Fruit fly (Drosophila melanogaster) whole organism, embryonic: Measurements from ENCODE around the gene CG3009.

Source experiments
- Antp ChIP-seq: fragments of 200-800 bp; sonication (Bioruptor generic); optimal IDR thresholded peaks from 3 replicates; lab custom pipeline; 2016; ENCODE audit warnings: missing biosample characterization, missing genetic modification characterization
- Asciz ChIP-seq: fragments of 200-800 bp; sonication (Bioruptor generic); optimal IDR thresholded peaks from 2 replicates; lab custom pipeline; 2017; ENCODE audit warnings: missing biosample characterization, mild to moderate bottlenecking, missing genetic modification characterization, missing genetic modification reagents
- Blimp-1 ChIP-seq: fragments of 200-800 bp; sonication (Bioruptor generic); optimal IDR thresholded peaks from 3 replicates; lab custom pipeline; 2018; ENCODE audit warnings: missing biosample characterization, missing genetic modification characterization, mild to moderate bottlenecking, moderate library complexity, missing genetic modification reagents
- Bteb2 ChIP-seq: fragments of 200-800 bp; sonication (Bioruptor generic); optimal IDR thresholded peaks from 2 replicates; lab custom pipeline; 2016; ENCODE audit warnings: missing biosample characterization, missing genetic modification characterization
- CG10147 ChIP-seq: fragments of 200-800 bp; sonication (Bioruptor generic); optimal IDR thresholded peaks from 2 replicates; lab custom pipeline; 2019; ENCODE audit warnings: missing biosample characterization, mild to moderate bottlenecking, missing genetic modification characterization, moderate library complexity
- CG10431 ChIP-seq: fragments of 200-800 bp; sonication (Bioruptor generic); optimal IDR thresholded peaks from 3 replicates; lab custom pipeline; 2018; ENCODE audit warnings: missing biosample characterization, mild to moderate bottlenecking, missing genetic modification characterization
- CG11504 ChIP-seq: fragments of 200-800 bp; sonication (Bioruptor generic); optimal IDR thresholded peaks from 3 replicates; lab custom pipeline; 2019; ENCODE audit warnings: missing biosample characterization, mild to moderate bottlenecking, missing genetic modification characterization, moderate library complexity
- CG11560 ChIP-seq: fragments of 200-800 bp; sonication (Bioruptor generic); IDR thresholded peaks from 3 replicates; pipeline ENCODE4 v1.3.6; 2022; ENCODE audit warnings: missing biosample characterization, missing genetic modification characterization
- CG13123 ChIP-seq: fragments of 200-800 bp; sonication (Bioruptor generic); optimal IDR thresholded peaks from 2 replicates; lab custom pipeline; 2016; ENCODE audit warnings: missing biosample characterization, missing genetic modification characterization
- CG13894 ChIP-seq: fragments of 200-800 bp; sonication (Bioruptor generic); optimal IDR thresholded peaks from 3 replicates; lab custom pipeline; 2018; ENCODE audit warnings: missing biosample characterization, mild to moderate bottlenecking, missing genetic modification characterization, moderate library complexity
- CG14441 ChIP-seq: fragments of 200-800 bp; sonication (Bioruptor generic); IDR thresholded peaks from 2 replicates; pipeline ENCODE4 v1.3.6; 2022; ENCODE audit warnings: missing biosample characterization, missing genetic modification characterization
- CG14667 ChIP-seq: fragments of 200-800 bp; sonication (Bioruptor generic); IDR thresholded peaks from 2 replicates; pipeline ENCODE4 v1.3.6; 2022; ENCODE audit warnings: missing biosample characterization, missing genetic modification characterization
- CG14710 ChIP-seq: fragments of 200-800 bp; sonication (Bioruptor generic); optimal IDR thresholded peaks from 3 replicates; lab custom pipeline; 2019; ENCODE audit warnings: missing biosample characterization, mild to moderate bottlenecking, missing genetic modification characterization, moderate library complexity
- CG15514 ChIP-seq: fragments of 200-800 bp; sonication (Bioruptor generic); optimal IDR thresholded peaks from 3 replicates; lab custom pipeline; 2017; ENCODE audit warnings: missing biosample characterization, missing genetic modification characterization, mild to moderate bottlenecking, moderate library complexity, missing genetic modification reagents
- CG15601 ChIP-seq: fragments of 200-800 bp; sonication (Bioruptor generic); optimal IDR thresholded peaks from 3 replicates; lab custom pipeline; 2019; ENCODE audit warnings: missing biosample characterization, mild to moderate bottlenecking, missing genetic modification characterization, moderate library complexity
- CG2889 ChIP-seq: fragments of 200-800 bp; sonication (Bioruptor generic); IDR thresholded peaks from 3 replicates; pipeline ENCODE4 v1.3.6; 2022; ENCODE audit warnings: missing biosample characterization, missing genetic modification characterization
- CG31441 ChIP-seq: fragments of 200-800 bp; sonication (Bioruptor generic); IDR thresholded peaks from 2 replicates; pipeline ENCODE4 v1.3.6; 2022; ENCODE audit warnings: missing biosample characterization, missing genetic modification characterization
- CG33213 ChIP-seq: fragments of 200-800 bp; sonication (Bioruptor generic); optimal IDR thresholded peaks from 3 replicates; lab custom pipeline; 2016; ENCODE audit warnings: missing biosample characterization, missing genetic modification characterization
- CG4707 ChIP-seq: fragments of 200-800 bp; sonication (Bioruptor generic); optimal IDR thresholded peaks from 2 replicates; lab custom pipeline; 2018; ENCODE audit warnings: missing biosample characterization, mild to moderate bottlenecking, missing genetic modification characterization, moderate library complexity
- CG6683 ChIP-seq: fragments of 200-800 bp; sonication (Bioruptor generic); optimal IDR thresholded peaks from 2 replicates; lab custom pipeline; 2017; ENCODE audit warnings: missing biosample characterization, mild to moderate bottlenecking, missing genetic modification characterization, missing genetic modification reagents
- CG7928 ChIP-seq: fragments of 200-800 bp; sonication (Bioruptor generic); optimal IDR thresholded peaks from 2 replicates; lab custom pipeline; 2017; ENCODE audit warnings: missing biosample characterization, mild to moderate bottlenecking, missing genetic modification characterization
- CG8290 ChIP-seq, 3 experiments: fragments of 200-800 bp; sonication (Bioruptor generic); optimal IDR thresholded peaks; 2 replicates each; lab custom pipeline; 2016 to 2019; ENCODE audit warnings: missing biosample characterization in 3 of 3, missing genetic modification characterization in 3 of 3, mild to moderate bottlenecking in 2 of 3, moderate library complexity in 1 of 3
- CG9876 ChIP-seq: fragments of 200-800 bp; sonication (Bioruptor generic); optimal IDR thresholded peaks from 2 replicates; lab custom pipeline; 2016; ENCODE audit warnings: missing biosample characterization, missing genetic modification characterization
- D ChIP-seq, 2 experiments: fragments of 200-800 bp in 1 of 2; fragments of >200 bp in 1 of 2; sonication (Bioruptor generic) in 1 of 2; optimal IDR thresholded peaks; 2 replicates in 1 of 2; 3 replicates in 1 of 2; lab custom pipeline; 2017; ENCODE audit warnings: mild to moderate bottlenecking in 1 of 2, missing biosample characterization in 1 of 2, missing genetic modification characterization in 1 of 2, missing genetic modification reagents in 1 of 2
- Dref ChIP-seq: fragments of 200-800 bp; sonication (Bioruptor generic); IDR thresholded peaks from 2 replicates; pipeline ENCODE4 v1.3.6; 2022; ENCODE audit warnings: missing biosample characterization, missing genetic modification characterization
- HLH54F ChIP-seq: fragments of 200-800 bp; sonication (Bioruptor generic); optimal IDR thresholded peaks from 3 replicates; lab custom pipeline; 2016; ENCODE audit warnings: missing biosample characterization, missing genetic modification characterization
- Max ChIP-seq: fragments of 200-800 bp; sonication (Bioruptor generic); optimal IDR thresholded peaks from 2 replicates; lab custom pipeline; 2016; ENCODE audit warnings: missing biosample characterization, mild to moderate bottlenecking, missing genetic modification characterization
- NK7.1 ChIP-seq: fragments of 200-800 bp; sonication (Bioruptor generic); optimal IDR thresholded peaks from 3 replicates; lab custom pipeline; 2016; ENCODE audit warnings: missing biosample characterization, missing genetic modification characterization
- Oaz ChIP-seq: fragments of 200-800 bp; sonication (Bioruptor generic); IDR thresholded peaks from 2 replicates; pipeline ENCODE4 v1.3.6; 2022; ENCODE audit warnings: missing biosample characterization, missing genetic modification characterization
- chinmo ChIP-seq: fragments of 200-800 bp; sonication (Bioruptor generic); IDR thresholded peaks from 4 replicates; pipeline ENCODE4 v1.3.6; 2022; ENCODE audit warnings: missing biosample characterization, missing genetic modification characterization; ENCODE audit not compliant: partially characterized antibody
- da ChIP-seq: fragments of 200-800 bp; sonication (Bioruptor generic); optimal IDR thresholded peaks from 2 replicates; lab custom pipeline; 2016; ENCODE audit warnings: missing biosample characterization, missing genetic modification characterization
- emc ChIP-seq: fragments of 200-800 bp; sonication (Bioruptor generic); optimal IDR thresholded peaks from 2 replicates; lab custom pipeline; 2016; ENCODE audit warnings: missing biosample characterization, missing genetic modification characterization
- fd3F ChIP-seq: fragments of 200-800 bp; sonication (Bioruptor generic); optimal IDR thresholded peaks from 2 replicates; lab custom pipeline; 2018; ENCODE audit warnings: missing biosample characterization, mild to moderate bottlenecking, missing genetic modification characterization, moderate library complexity
- ftz-f1 ChIP-seq: fragments of 200-800 bp; sonication (Bioruptor generic); optimal IDR thresholded peaks from 2 replicates; lab custom pipeline; 2016; ENCODE audit warnings: missing biosample characterization, missing genetic modification characterization
- klu ChIP-seq: fragments of 200-800 bp; sonication (Bioruptor generic); IDR thresholded peaks from 2 replicates; pipeline ENCODE4 v1.3.6; 2022; ENCODE audit warnings: missing biosample characterization, missing genetic modification characterization
- nau ChIP-seq: fragments of 200-800 bp; sonication (Bioruptor generic); optimal IDR thresholded peaks from 3 replicates; lab custom pipeline; 2017; ENCODE audit warnings: missing biosample characterization, mild to moderate bottlenecking, missing genetic modification characterization, missing genetic modification reagents
- pfk ChIP-seq: fragments of 200-800 bp; sonication (Bioruptor generic); optimal IDR thresholded peaks from 2 replicates; lab custom pipeline; 2018; ENCODE audit warnings: missing biosample characterization, mild to moderate bottlenecking, missing genetic modification characterization, moderate library complexity
- pita ChIP-seq: fragments of 200-800 bp; sonication (Bioruptor generic); optimal IDR thresholded peaks from 2 replicates; lab custom pipeline; 2017; ENCODE audit warnings: missing biosample characterization, mild to moderate bottlenecking, missing genetic modification characterization
- pnt ChIP-seq: fragments of 200-800 bp; sonication (Bioruptor generic); optimal IDR thresholded peaks from 3 replicates; lab custom pipeline; 2016; ENCODE audit warnings: missing biosample characterization, missing genetic modification characterization
- sc ChIP-seq, 3 experiments: fragments of >200 bp in 2 of 3; fragments of 200-800 bp in 1 of 3; sonication (Bioruptor generic) in 1 of 3; optimal IDR thresholded peaks; 2 replicates in 2 of 3; 3 replicates in 1 of 3; lab custom pipeline; 2017; ENCODE audit warnings: mild to moderate bottlenecking in 1 of 3, missing biosample characterization in 1 of 3, missing genetic modification characterization in 1 of 3, missing genetic modification reagents in 1 of 3
- stwl ChIP-seq: fragments of 200-800 bp; sonication (Bioruptor generic); optimal IDR thresholded peaks from 3 replicates; lab custom pipeline; 2018; ENCODE audit warnings: missing biosample characterization, mild to moderate bottlenecking, missing genetic modification characterization, moderate library complexity
- tio ChIP-seq: fragments of 200-800 bp; sonication (Bioruptor generic); optimal IDR thresholded peaks from 2 replicates; lab custom pipeline; 2017; ENCODE audit warnings: missing biosample characterization, missing genetic modification characterization, inconsistent platforms
- tll ChIP-seq, 2 experiments: fragments of 200-800 bp in 1 of 2; fragments of >200 bp in 1 of 2; sonication (Bioruptor generic) in 1 of 2; optimal IDR thresholded peaks; 2 replicates each; lab custom pipeline; 2017 to 2019; ENCODE audit warnings: missing biosample characterization in 2 of 2, missing genetic modification characterization in 2 of 2, mild to moderate bottlenecking in 1 of 2, moderate library complexity in 1 of 2
- ttk ChIP-seq: fragments of 200-800 bp; sonication (Bioruptor generic); IDR thresholded peaks from 2 replicates; pipeline ENCODE4 v2.1.2; 2022; ENCODE audit warnings: missing biosample characterization, missing genetic modification characterization
- unc-4 ChIP-seq: fragments of 200-800 bp; sonication (Bioruptor generic); IDR thresholded peaks from 2 replicates; pipeline ENCODE4 v1.3.6; 2022; ENCODE audit warnings: missing biosample characterization, missing genetic modification characterization; ENCODE audit not compliant: partially characterized antibody
- vfl ChIP-seq: fragments of 200-800 bp; sonication (Bioruptor generic); optimal IDR thresholded peaks from 2 replicates; lab custom pipeline; 2016; ENCODE audit warnings: missing biosample characterization, missing genetic modification characterization
- zfh2 ChIP-seq: fragments of 200-800 bp; sonication (Bioruptor generic); optimal IDR thresholded peaks from 2 replicates; lab custom pipeline; 2016; ENCODE audit warnings: missing biosample characterization, missing genetic modification characterization

CG3009 gene

DNA sequence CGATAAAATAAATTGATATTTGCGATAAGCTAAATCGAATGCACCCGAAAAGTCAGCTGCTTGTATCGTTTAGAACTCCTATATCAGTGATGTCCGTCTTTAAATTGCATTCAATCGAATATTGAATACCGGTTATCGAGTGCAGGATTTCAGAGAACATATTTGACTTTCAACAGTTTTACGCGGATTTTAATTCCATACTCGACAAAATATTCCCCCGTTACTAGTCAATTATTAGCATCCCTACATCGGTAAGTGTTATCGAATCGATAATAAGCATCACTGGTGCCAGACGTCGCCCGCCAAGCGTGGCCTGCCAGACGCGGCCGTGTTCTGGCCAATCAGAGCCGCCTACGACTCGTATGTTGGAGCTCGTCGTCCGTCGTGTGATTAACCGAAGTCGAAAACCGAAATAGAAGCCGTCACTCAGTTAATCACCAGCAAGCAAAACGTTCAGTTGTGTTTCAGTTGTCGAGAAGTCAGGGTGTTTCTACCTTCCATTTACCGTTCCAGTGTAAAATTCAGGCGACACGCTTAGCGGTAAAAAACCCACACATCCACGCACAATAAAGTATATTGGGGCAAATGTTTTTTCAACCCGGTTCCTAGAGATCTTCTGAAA, 21.4 kb upstream of the CG3009 start, which contains the start of gene ctp (continued):
- TF ChIP-seq ttk = no peak
- TF ChIP-seq ftz-f1 = peak; percentile 14
- TF ChIP-seq stwl (tag; lab: Kevin White, UChicago) = peak; percentile 97
- peak; percentile 49 for TF ChIP-seq CG14710 (tag; lab: Kevin White, UChicago)
- TF ChIP-seq vfl = peak; percentile 40
- TF ChIP-seq CG10431 (GFP tag; lab: Kevin White, UChicago) = peak; percentile 9
- peak; percentile 19 for TF ChIP-seq Blimp-1 (GFP tag; lab: Kevin White, UChicago)
- peak; percentile 36; the same call in 1 of the 2 replicates for TF ChIP-seq klu (GFP tag; lab: Robert Waterston, UW)
- TF ChIP-seq CG31441 (GFP tag; lab: Robert Waterston, UW) = peak; percentile 47; the same call in 1 of the 2 replicates
- no peak for TF ChIP-seq tio
- TF ChIP-seq Dref (GFP tag; lab: Robert Waterston, UW) = peak; percentile 67
- TF ChIP-seq CG8290 (GFP tag; optimal IDR thresholded peaks at IDR 0.05; lab: Kevin White, UChicago) = peak; percentile 95
- peak; percentile 90 to 93 for TF ChIP-seq CG8290 (tag; optimal IDR thresholded peaks at IDR 0.05; lab: Kevin White, UChicago)
- TF ChIP-seq CG15514 (GFP tag; lab: Kevin White, UChicago) = peak; percentile 46
- no peak for TF ChIP-seq D (optimal IDR thresholded peaks at IDR 0.05; lab: Kevin White, UChicago)
- TF ChIP-seq D (GFP tag; optimal IDR thresholded peaks at IDR 0.05; lab: Kevin White, UChicago) = no peak
- no peak for TF ChIP-seq Oaz (GFP tag; lab: Robert Waterston, UW)
- peak; percentile 23 for TF ChIP-seq CG33213 (GFP tag; lab: Kevin White, UChicago)
- TF ChIP-seq CG14441 (GFP tag; lab: Robert Waterston, UW) = no peak; the same call in 1 of the 2 replicates
- no peak for TF ChIP-seq Max (GFP tag; lab: Kevin White, UChicago)
- no peak for TF ChIP-seq emc
- TF ChIP-seq zfh2 = peak; percentile 78
- peak; percentile 77 for TF ChIP-seq CG13894 (tag; lab: Kevin White, UChicago)
- no peak for TF ChIP-seq CG13123
- TF ChIP-seq CG6683 (GFP tag; lab: Kevin White, UChicago) = no peak
- peak; percentile 10 for TF ChIP-seq CG7928
- peak in 1 of 2 experiments; percentile 59 for TF ChIP-seq tll (GFP tag; optimal IDR thresholded peaks at IDR 0.05; lab: Kevin White, UChicago)
- no peak for TF ChIP-seq CG2889 (GFP tag; lab: Robert Waterston, UW)
- peak; percentile 42 for TF ChIP-seq nau (GFP tag; lab: Kevin White, UChicago)
- peak; percentile 67 for TF ChIP-seq HLH54F (GFP tag; lab: Kevin White, UChicago)
- peak; percentile 21 for TF ChIP-seq CG15601 (tag; lab: Kevin White, UChicago)
- no peak for TF ChIP-seq pita (GFP tag; lab: Kevin White, UChicago)
- TF ChIP-seq CG11504 (tag; lab: Kevin White, UChicago) = peak; percentile 37
- TF ChIP-seq unc-4 (GFP tag; lab: Robert Waterston, UW) = peak; percentile 66
- peak; percentile 8 for TF ChIP-seq fd3F (GFP tag; lab: Kevin White, UChicago)
- TF ChIP-seq Asciz = peak; percentile 100
- no peak for TF ChIP-seq NK7.1
- TF ChIP-seq pnt (GFP tag; lab: Kevin White, UChicago) = peak; percentile 17
- TF ChIP-seq CG14667 = no peak
- TF ChIP-seq pfk (GFP tag; lab: Kevin White, UChicago) = peak; percentile 10
- peak; percentile 29 for TF ChIP-seq CG9876 (GFP tag; lab: Kevin White, UChicago)
- peak; percentile 15 for TF ChIP-seq CG10147 (GFP tag; lab: Kevin White, UChicago)
- TF ChIP-seq CG4707 = peak; percentile 11
- no peak for TF ChIP-seq da (GFP tag; lab: Kevin White, UChicago)
- peak; percentile 46 for TF ChIP-seq Antp
- peak; percentile 98 for TF ChIP-seq CG11560 (tag; lab: Robert Waterston, UW)
- no peak for TF ChIP-seq sc (optimal IDR thresholded peaks at IDR 0.05; lab: Kevin White, UChicago)
- TF ChIP-seq sc (GFP tag; optimal IDR thresholded peaks at IDR 0.05; lab: Kevin White, UChicago) = no peak
- peak; percentile 77; the same call in 3 of the 4 replicates for TF ChIP-seq chinmo
- TF ChIP-seq Bteb2 (GFP tag; lab: Kevin White, UChicago) = peak; percentile 21
